Worm (Caenorhabditis elegans) whole organism, L1 larva: ENCODE data around the gene rsa-2.
"Not testable (repeated sequence)": the region's sequence is repeated elsewhere in the genome, so short reads cannot be mapped to it uniquely, and the experiment has no call there.

Source experiments
- irx-1 ChIP-seq: sonication (generic microtip); optimal IDR thresholded peaks from 2 replicates; lab custom pipeline; 2016; ENCODE audit warnings: missing genetic modification characterization, missing compliant biosample characterization
- mep-1 ChIP-seq: fragments of 150-350 bp; optimal IDR thresholded peaks from 2 replicates; lab custom pipeline; 2014; ENCODE audit warnings: missing biosample characterization, missing genetic modification characterization
- nhr-12 ChIP-seq: sonication (generic microtip); optimal IDR thresholded peaks from 2 replicates; lab custom pipeline; 2017; ENCODE audit warnings: missing biosample characterization, missing genetic modification characterization
- nhr-71 ChIP-seq: sonication (generic microtip); optimal IDR thresholded peaks from 2 replicates; lab custom pipeline; 2016; ENCODE audit warnings: mild to moderate bottlenecking, missing genetic modification characterization, moderate library complexity, missing compliant biosample characterization
- ztf-11 ChIP-seq, 2 experiments: sonication (generic microtip); optimal IDR thresholded peaks; 2 replicates each; lab custom pipeline; 2016 to 2017; ENCODE audit warnings: missing genetic modification characterization in 2 of 2, missing biosample characterization in 1 of 2, missing compliant biosample characterization in 1 of 2

DNA sequence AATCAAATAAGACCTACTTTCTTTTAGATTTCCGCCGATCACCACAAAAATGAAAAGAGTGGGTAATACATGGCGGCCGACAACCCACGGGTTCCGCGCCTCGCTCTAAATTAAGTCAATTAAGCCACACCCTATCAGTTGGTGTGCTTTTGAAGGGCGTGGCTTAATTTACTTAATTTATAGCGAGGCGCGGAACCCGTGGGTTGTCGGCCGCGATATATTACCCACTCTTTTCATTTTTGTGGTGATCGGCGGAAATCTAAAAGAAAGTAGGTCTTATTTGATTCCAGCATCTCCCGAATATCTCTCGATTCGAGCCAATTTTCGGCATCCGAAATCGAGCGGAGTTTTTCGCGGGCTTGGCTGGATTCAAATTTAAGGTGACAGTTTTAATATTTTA lies 54.8 kb downstream of the rsa-2 start:
- not testable (repeated sequence) for TF ChIP-seq ztf-11 (tag; optimal IDR thresholded peaks at IDR 0.05; lab: Kevin White, UChicago); irx-1; nhr-71; mep-1; nhr-12
